Worm (Caenorhabditis elegans) whole organism, L2 larva: ENCODE results near the gene klp-13.

Source experiments
- C34F6.9 ChIP-seq: fragments of 150-350 bp; optimal IDR thresholded peaks from 2 replicates; lab custom pipeline; 2014; ENCODE audit warnings: missing biosample characterization, missing genetic modification characterization
- F13H6.1 ChIP-seq: sonication (generic microtip); optimal IDR thresholded peaks from 2 replicates; lab custom pipeline; 2016; ENCODE audit warnings: missing genetic modification characterization, missing compliant biosample characterization
- R02D3.7 ChIP-seq: fragments of 150-350 bp; optimal IDR thresholded peaks from 2 replicates; lab custom pipeline; 2014; ENCODE audit warnings: missing biosample characterization, missing genetic modification characterization
- ZK546.5 ChIP-seq: sonication (generic microtip); optimal IDR thresholded peaks from 2 replicates; lab custom pipeline; 2017; ENCODE audit warnings: missing biosample characterization, missing genetic modification characterization
- alr-1 ChIP-seq: fragments of 150-350 bp; optimal IDR thresholded peaks from 2 replicates; lab custom pipeline; 2014; ENCODE audit warnings: missing biosample characterization, missing genetic modification characterization
- ama-1 ChIP-seq: fragments of 150-350 bp; optimal IDR thresholded peaks from 2 replicates; lab custom pipeline; 2018; ENCODE audit warnings: inconsistent platforms
- blmp-1 ChIP-seq: sonication (generic microtip); optimal IDR thresholded peaks from 2 replicates; lab custom pipeline; 2017; ENCODE audit warnings: missing genetic modification characterization, mild to moderate bottlenecking, missing compliant biosample characterization, antibody characterized with exemption, moderate library complexity; ENCODE audit not compliant: insufficient read depth
- ceh-16 ChIP-seq: fragments of 150-350 bp; optimal IDR thresholded peaks from 2 replicates; lab custom pipeline; 2014; ENCODE audit warnings: missing biosample characterization, missing genetic modification characterization
- ceh-82 ChIP-seq: fragments of 150-350 bp; optimal IDR thresholded peaks from 2 replicates; lab custom pipeline; 2014; ENCODE audit warnings: missing biosample characterization, missing genetic modification characterization
- crh-2 ChIP-seq: sonication (generic microtip); optimal IDR thresholded peaks from 2 replicates; lab custom pipeline; 2017; ENCODE audit warnings: missing biosample characterization, missing genetic modification characterization
- egl-27 ChIP-seq: sonication (generic microtip); optimal IDR thresholded peaks from 3 replicates; lab custom pipeline; 2017; ENCODE audit warnings: missing biosample characterization, missing genetic modification reagents, missing genetic modification characterization
- elt-1 ChIP-seq: fragments of 150-350 bp; optimal IDR thresholded peaks from 2 replicates; lab custom pipeline; 2014; ENCODE audit warnings: missing biosample characterization, missing genetic modification characterization
- elt-3 ChIP-seq: sonication (generic microtip); optimal IDR thresholded peaks from 2 replicates; lab custom pipeline; 2017; ENCODE audit warnings: missing biosample characterization, missing genetic modification characterization
- fos-1 ChIP-seq: fragments of 150-350 bp; optimal IDR thresholded peaks from 2 replicates; lab custom pipeline; 2014; ENCODE audit warnings: missing biosample characterization, missing genetic modification characterization
- gmeb-1 ChIP-seq: fragments of 150-350 bp; optimal IDR thresholded peaks from 2 replicates; lab custom pipeline; 2014; ENCODE audit warnings: missing biosample characterization, missing genetic modification characterization
- lin-11 ChIP-seq: fragments of 150-350 bp; sonication (generic microtip); optimal IDR thresholded peaks from 2 replicates; lab custom pipeline; 2014; ENCODE audit warnings: missing biosample characterization, missing genetic modification characterization, inconsistent platforms, mixed read lengths
- lin-13 ChIP-seq: fragments of 150-350 bp; optimal IDR thresholded peaks from 2 replicates; lab custom pipeline; 2014; ENCODE audit warnings: missing biosample characterization, missing genetic modification reagents, missing genetic modification characterization
- lin-39 ChIP-seq: fragments of 150-350 bp; optimal IDR thresholded peaks from 2 replicates; lab custom pipeline; 2014; ENCODE audit warnings: missing biosample characterization, missing genetic modification reagents, missing genetic modification characterization
- lsy-2 ChIP-seq, 2 experiments: fragments of 150-350 bp in 1 of 2; sonication (generic microtip) in 1 of 2; optimal IDR thresholded peaks; 2 replicates each; lab custom pipeline; 2014 to 2017; ENCODE audit warnings: missing biosample characterization in 2 of 2, missing genetic modification characterization in 2 of 2
- mab-5 ChIP-seq: fragments of 150-350 bp; optimal IDR thresholded peaks from 2 replicates; lab custom pipeline; 2014; ENCODE audit warnings: missing biosample characterization, missing genetic modification characterization
- nhr-10 ChIP-seq: sonication (generic microtip); optimal IDR thresholded peaks from 2 replicates; lab custom pipeline; 2017; ENCODE audit warnings: missing biosample characterization, missing genetic modification characterization
- nhr-11 ChIP-seq: fragments of 150-350 bp; optimal IDR thresholded peaks from 2 replicates; lab custom pipeline; 2014; ENCODE audit warnings: missing biosample characterization, missing genetic modification characterization
- nhr-12 ChIP-seq: fragments of 150-350 bp; optimal IDR thresholded peaks from 2 replicates; lab custom pipeline; 2014; ENCODE audit warnings: missing biosample characterization, missing genetic modification characterization
- nhr-129 ChIP-seq: fragments of 150-350 bp; optimal IDR thresholded peaks from 2 replicates; lab custom pipeline; 2014; ENCODE audit warnings: missing biosample characterization, missing genetic modification characterization
- nhr-21 ChIP-seq: fragments of 150-350 bp; optimal IDR thresholded peaks from 2 replicates; lab custom pipeline; 2014; ENCODE audit warnings: missing biosample characterization, missing genetic modification characterization
- nhr-23 ChIP-seq: fragments of 150-350 bp; optimal IDR thresholded peaks from 2 replicates; lab custom pipeline; 2014; ENCODE audit warnings: missing biosample characterization, missing genetic modification reagents, missing genetic modification characterization
- nhr-237 ChIP-seq: fragments of 150-350 bp; optimal IDR thresholded peaks from 2 replicates; lab custom pipeline; 2014; ENCODE audit warnings: missing biosample characterization, missing genetic modification characterization
- nhr-25 ChIP-seq: fragments of 150-350 bp; sonication (generic microtip); optimal IDR thresholded peaks from 3 replicates; lab custom pipeline; 2014; ENCODE audit warnings: missing biosample characterization, missing genetic modification characterization
- nhr-6 ChIP-seq: fragments of 150-350 bp; optimal IDR thresholded peaks from 2 replicates; lab custom pipeline; 2014; ENCODE audit warnings: missing biosample characterization, missing genetic modification characterization
- nhr-77 ChIP-seq: fragments of 150-350 bp; optimal IDR thresholded peaks from 2 replicates; lab custom pipeline; 2014; ENCODE audit warnings: missing biosample characterization, missing genetic modification characterization
- peb-1 ChIP-seq: fragments of 150-350 bp; optimal IDR thresholded peaks from 2 replicates; lab custom pipeline; 2014; ENCODE audit warnings: missing biosample characterization, missing genetic modification characterization
- sem-4 ChIP-seq: fragments of 150-350 bp; optimal IDR thresholded peaks from 2 replicates; lab custom pipeline; 2014; ENCODE audit warnings: missing biosample characterization, missing genetic modification reagents, missing genetic modification characterization
- sma-3 ChIP-seq: sonication (generic microtip); optimal IDR thresholded peaks from 2 replicates; lab custom pipeline; 2016; ENCODE audit warnings: missing genetic modification reagents, missing genetic modification characterization, missing compliant biosample characterization
- sma-9 ChIP-seq, 2 experiments: fragments of 150-350 bp in 1 of 2; sonication (generic microtip) in 1 of 2; optimal IDR thresholded peaks; 2 replicates each; lab custom pipeline; 2014 to 2016; ENCODE audit warnings: missing genetic modification characterization in 2 of 2, mild to moderate bottlenecking in 1 of 2, missing biosample characterization in 1 of 2, missing compliant biosample characterization in 1 of 2, missing genetic modification reagents in 1 of 2, moderate library complexity in 1 of 2
- snpc-4 ChIP-seq: fragments of 150-350 bp; optimal IDR thresholded peaks from 2 replicates; lab custom pipeline; 2014; ENCODE audit warnings: missing biosample characterization, missing genetic modification characterization
- unc-39 ChIP-seq: fragments of 150-350 bp; optimal IDR thresholded peaks from 2 replicates; lab custom pipeline; 2014; ENCODE audit warnings: missing biosample characterization, missing genetic modification characterization
- unc-55 ChIP-seq: fragments of 150-350 bp; sonication (generic microtip); optimal IDR thresholded peaks from 3 replicates; lab custom pipeline; 2014; ENCODE audit warnings: missing biosample characterization, missing genetic modification reagents, missing genetic modification characterization
- unc-62 ChIP-seq: fragments of 150-350 bp; optimal IDR thresholded peaks from 2 replicates; lab custom pipeline; 2014; ENCODE audit warnings: missing biosample characterization, missing genetic modification reagents, missing genetic modification characterization
- zag-1 ChIP-seq: fragments of 150-350 bp; optimal IDR thresholded peaks from 2 replicates; lab custom pipeline; 2014; ENCODE audit warnings: missing biosample characterization, missing genetic modification characterization
- ztf-1 ChIP-seq: fragments of 200-800 bp; sonication (Bioruptor generic); conservative IDR thresholded peaks from 2 replicates; pipeline ENCODE4 v1.3.6; 2022; ENCODE audit warnings: missing genetic modification characterization, missing compliant biosample characterization
- ztf-11 ChIP-seq: sonication (generic microtip); optimal IDR thresholded peaks from 2 replicates; lab custom pipeline; 2017; ENCODE audit warnings: missing biosample characterization, missing genetic modification characterization
- ztf-4 ChIP-seq: fragments of 150-350 bp; optimal IDR thresholded peaks from 2 replicates; lab custom pipeline; 2014; ENCODE audit warnings: missing biosample characterization, missing genetic modification characterization

The klp-13 gene

ce11 chrX:5948769-5949168, 36.0 kb upstream of the klp-13 start, which contains the start of gene mig-23:
TSS of gene mig-23 (minus strand) at chrX:5948869.
- TF ChIP-seq lin-39 (tag; lab: Kevin White, UChicago) (no peak), nhr-10 (tag; lab: Kevin White, UChicago) (no peak), ceh-82 (tag; lab: Kevin White, UChicago) (no peak), alr-1 (tag; lab: Kevin White, UChicago) (no peak), lsy-2 (tag; optimal IDR thresholded peaks at IDR 0.05; lab: Kevin White, UChicago) (no peak), nhr-77 (tag; lab: Kevin White, UChicago) (no peak), ama-1 (no peak), ztf-11 (tag; lab: Kevin White, UChicago) (no peak), snpc-4 (no peak), unc-62 (GFP tag; lab: Kevin White, UChicago) (no peak), nhr-12 (tag; lab: Kevin White, UChicago) (no peak), elt-3 (no peak), nhr-129 (tag; lab: Kevin White, UChicago) (no peak), lin-13 (no peak), nhr-25 (tag; lab: Kevin White, UChicago) (no peak), peb-1 (tag; lab: Kevin White, UChicago) (no peak), C34F6.9 (tag; lab: Kevin White, UChicago) (no peak)

ce11 chrX:5953174-5953573, 31.6 kb upstream of the klp-13 start, which contains the start of the genes R07E4.5 and R07E4.3:
TSS of gene R07E4.5 (minus strand) at chrX:5953174.
TSS of gene R07E4.3 (plus strand) at chrX:5953458.
- TF ChIP-seq nhr-6 (tag; lab: Kevin White, UChicago) (peak; percentile 13), gmeb-1 (tag; lab: Kevin White, UChicago) (peak; percentile 68), ceh-16 (tag; lab: Kevin White, UChicago) (no peak), lin-13 (peak; percentile 77), sma-9 (GFP tag; optimal IDR thresholded peaks at IDR 0.05; lab: Kevin White, UChicago) (peak; percentile 81), sma-9 (tag; optimal IDR thresholded peaks at IDR 0.05; lab: Kevin White, UChicago) (no peak), sma-3 (GFP tag; lab: Kevin White, UChicago) (peak; percentile 74), nhr-237 (tag; lab: Kevin White, UChicago) (no peak), blmp-1 (tag; lab: Kevin White, UChicago) (peak; percentile 13), zag-1 (tag; lab: Kevin White, UChicago) (no peak), nhr-21 (peak; percentile 62), elt-1 (tag; lab: Kevin White, UChicago) (no peak), nhr-11 (tag; lab: Kevin White, UChicago) (no peak), unc-39 (no peak), sem-4 (tag; lab: Kevin White, UChicago) (peak; percentile 54), unc-55 (GFP tag; lab: Kevin White, UChicago) (peak; percentile 91), fos-1 (peak; percentile 58), F13H6.1 (peak; percentile 71), unc-62 (GFP tag; lab: Kevin White, UChicago) (no peak), lin-11 (peak; percentile 77), lin-39 (tag; lab: Kevin White, UChicago) (no peak), crh-2 (tag; lab: Kevin White, UChicago) (peak; percentile 70), peb-1 (tag; lab: Kevin White, UChicago) (no peak), snpc-4 (peak; percentile 0), nhr-129 (tag; lab: Kevin White, UChicago) (peak; percentile 79), ama-1 (no peak), nhr-25 (tag; lab: Kevin White, UChicago) (peak; percentile 67), C34F6.9 (tag; lab: Kevin White, UChicago) (peak; percentile 67), ztf-4 (tag; lab: Kevin White, UChicago) (no peak), egl-27 (tag; lab: Kevin White, UChicago) (peak; percentile 11), lsy-2 (tag; optimal IDR thresholded peaks at IDR 0.05; lab: Kevin White, UChicago) (peak in 1 of 2 experiments; percentile 80), nhr-12 (tag; lab: Kevin White, UChicago) (no peak)
- TF ChIP-seq, all 48 proteins: peak for 19

- no peak for TF ChIP-seq ZK546.5
- no peak for TF ChIP-seq mab-5 (tag; lab: Kevin White, UChicago)
- TF ChIP-seq nhr-11 (tag; lab: Kevin White, UChicago), result no peak
- TF ChIP-seq zag-1 (tag; lab: Kevin White, UChicago), result no peak
- no peak for TF ChIP-seq ztf-1 (GFP tag; lab: Robert Waterston, UW)
- no peak for TF ChIP-seq nhr-23 (tag; lab: Kevin White, UChicago)
- no peak for TF ChIP-seq R02D3.7
- TF ChIP-seq lin-13, result no peak
These were observed 28.7 kb upstream of the klp-13 start for ce11 chrX:5956130-5956529.
